Worm (Caenorhabditis elegans): Measurements from ENCODE around the gene C55B6.7.

DNA sequence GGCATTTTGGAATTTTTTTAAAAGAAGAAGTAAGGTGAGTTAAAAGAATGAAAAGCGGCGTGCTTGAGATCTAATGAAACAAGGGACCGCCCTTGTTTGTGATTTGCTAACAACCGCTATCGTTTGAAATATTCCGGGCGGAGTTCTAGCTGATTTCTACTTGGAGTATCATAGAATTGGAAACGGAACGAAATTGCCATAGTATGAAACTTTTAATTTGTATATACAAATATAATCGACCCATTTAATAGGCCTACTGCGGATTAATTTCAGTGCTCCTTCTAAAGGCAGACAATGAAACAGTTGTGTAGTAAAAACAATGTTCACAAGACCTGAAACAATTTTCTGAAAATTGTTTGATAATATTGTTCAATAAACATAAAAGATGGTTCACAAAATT lies at the start of gene C55B6.7:
- TF ChIP-seq ama-1 (optimal IDR thresholded peaks at IDR 0.05) (no peak), skn-1 (tag; optimal IDR thresholded peaks at IDR 0.05) (no peak), nfya-1 (tag; optimal IDR thresholded peaks at IDR 0.05; ENCODE audit: insufficient read depth) (no peak), unc-62 (GFP tag; optimal IDR thresholded peaks at IDR 0.05) (no peak)
